Fruit fly (Drosophila melanogaster): Measurements from ENCODE around the gene CG10864.
A peak's percentile ranks its signal among the peaks of the same experiment; 100 is the strongest.

The CG10864 gene

DNA sequence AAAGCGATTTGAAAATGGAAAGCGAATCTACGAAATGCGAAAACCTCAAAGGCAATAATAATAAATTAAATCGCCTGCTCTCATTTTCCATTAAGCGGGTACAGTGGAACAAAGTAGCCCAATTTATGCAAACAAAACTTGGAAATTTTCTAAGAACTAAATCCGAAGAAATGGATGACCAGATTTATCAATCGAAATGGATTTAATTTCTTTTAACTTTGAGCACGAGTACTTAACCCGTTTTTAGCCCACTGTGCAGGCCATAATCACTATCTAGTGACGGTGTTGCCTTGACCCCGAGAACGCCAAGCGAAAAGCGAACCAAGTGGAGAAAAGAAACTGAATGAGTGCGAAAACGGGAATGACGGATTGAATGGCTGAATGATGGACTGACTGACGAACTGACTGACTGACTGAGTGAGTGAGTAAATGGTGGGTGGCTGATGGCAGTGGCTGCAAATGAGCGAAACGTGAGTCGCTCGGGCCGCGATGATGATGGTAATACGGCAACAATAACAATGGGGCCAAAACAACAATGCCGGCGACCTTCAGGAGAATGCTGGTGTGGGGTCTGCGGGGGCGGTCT lies 44.9 kb upstream of the CG10864 start (continued):
- no peak for TF ChIP-seq CG16813 (GFP tag; IDR thresholded peaks at IDR 0.05; ENCODE audit: partially characterized antibody)
- no peak for TF ChIP-seq CG3407 (GFP tag; optimal IDR thresholded peaks at IDR 0.05)
- TF ChIP-seq pho (GFP tag; optimal IDR thresholded peaks at IDR 0.05): peak; percentile 51
- TF ChIP-seq CG7556 (GFP tag; optimal IDR thresholded peaks at IDR 0.05): no peak
- TF ChIP-seq CG2129 (GFP tag; IDR thresholded peaks at IDR 0.05; ENCODE audit: partially characterized antibody): no peak
- TF ChIP-seq ftz-f1 (GFP tag; optimal IDR thresholded peaks at IDR 0.05): no peak
- no peak for TF ChIP-seq chn (GFP tag; optimal IDR thresholded peaks at IDR 0.05)
- TF ChIP-seq eve (GFP tag; optimal IDR thresholded peaks at IDR 0.05): peak in 1 of 2 experiments; percentile 23
- no peak for TF ChIP-seq dimm (GFP tag; IDR thresholded peaks at IDR 0.05)
- peak; percentile 54; the same call in 1 of the 3 replicates for TF ChIP-seq zfh1 (GFP tag; IDR thresholded peaks at IDR 0.05)
- TF ChIP-seq nerfin-1 (tag; optimal IDR thresholded peaks at IDR 0.05): no peak
- no peak for TF ChIP-seq phol (tag; optimal IDR thresholded peaks at IDR 0.05)
- no peak for TF ChIP-seq unc-4 (GFP tag; IDR thresholded peaks at IDR 0.05; ENCODE audit: partially characterized antibody)
- no peak for TF ChIP-seq HmgZ (tag; optimal IDR thresholded peaks at IDR 0.05)
- peak; percentile 46 for TF ChIP-seq CoRest (tag; optimal IDR thresholded peaks at IDR 0.05)
- no peak for TF ChIP-seq ERR (GFP tag; optimal IDR thresholded peaks at IDR 0.05)
- TF ChIP-seq amos (GFP tag; IDR thresholded peaks at IDR 0.05; ENCODE audit: partially characterized antibody): no peak
- no peak for TF ChIP-seq Poxn (GFP tag; IDR thresholded peaks at IDR 0.05)
- peak; percentile 53 for TF ChIP-seq ttk (GFP tag; IDR thresholded peaks at IDR 0.05)
- no peak for TF ChIP-seq CG10147 (GFP tag; optimal IDR thresholded peaks at IDR 0.05)
- TF ChIP-seq Dad (GFP tag; optimal IDR thresholded peaks at IDR 0.05): no peak
- peak; percentile 60 for TF ChIP-seq H2.0 (GFP tag; IDR thresholded peaks at IDR 0.05)
- TF ChIP-seq CG13287 (GFP tag; IDR thresholded peaks at IDR 0.05; ENCODE audit: partially characterized antibody): no peak
- TF ChIP-seq CG17568 (GFP tag; optimal IDR thresholded peaks at IDR 0.05): no peak
- peak; percentile 47 for TF ChIP-seq Oli (tag; optimal IDR thresholded peaks at IDR 0.05)
- no peak for TF ChIP-seq CG17186 (GFP tag; optimal IDR thresholded peaks at IDR 0.05)
- TF ChIP-seq CG6654 (GFP tag; optimal IDR thresholded peaks at IDR 0.05): no peak
- no peak for TF ChIP-seq lbe (GFP tag; optimal IDR thresholded peaks at IDR 0.05)
- no peak for TF ChIP-seq CG6854 (GFP tag; optimal IDR thresholded peaks at IDR 0.05)
- TF ChIP-seq D19A (tag; optimal IDR thresholded peaks at IDR 0.05): no peak
- TF ChIP-seq D (optimal IDR thresholded peaks at IDR 0.05): no peak
- TF ChIP-seq D (GFP tag; optimal IDR thresholded peaks at IDR 0.05): no peak
- TF ChIP-seq row (GFP tag; IDR thresholded peaks at IDR 0.05): peak; percentile 68; the same call in 2 of the 3 replicates
- TF ChIP-seq hbn (GFP tag; IDR thresholded peaks at IDR 0.05; ENCODE audit: partially characterized antibody): no peak
- TF ChIP-seq schlank (tag; optimal IDR thresholded peaks at IDR 0.05): peak; percentile 16
- no peak for TF ChIP-seq Dfd (GFP tag; optimal IDR thresholded peaks at IDR 0.05)
- TF ChIP-seq CG2116 (GFP tag; optimal IDR thresholded peaks at IDR 0.05): peak; percentile 5
- TF ChIP-seq gcm2 (GFP tag; optimal IDR thresholded peaks at IDR 0.05): no peak
- TF ChIP-seq TFAM (GFP tag; optimal IDR thresholded peaks at IDR 0.05): no peak
- no peak for TF ChIP-seq CG8359 (GFP tag; optimal IDR thresholded peaks at IDR 0.05; ENCODE audit: borderline replicate concordance)
- peak; percentile 20; the same call in 1 of the 4 replicates for TF ChIP-seq Gug (GFP tag; IDR thresholded peaks at IDR 0.05)
- TF ChIP-seq CG1602 (GFP tag; optimal IDR thresholded peaks at IDR 0.05): peak; percentile 8
- peak; percentile 42 for TF ChIP-seq ems (GFP tag; optimal IDR thresholded peaks at IDR 0.05)
- TF ChIP-seq CG12744 (GFP tag; optimal IDR thresholded peaks at IDR 0.05): no peak
- TF ChIP-seq CG6791 (GFP tag; IDR thresholded peaks at IDR 0.05; ENCODE audit: partially characterized antibody): no peak
- no peak for TF ChIP-seq Gsc (GFP tag; IDR thresholded peaks at IDR 0.05)
- no peak for TF ChIP-seq CG31388 (GFP tag; optimal IDR thresholded peaks at IDR 0.05)
- TF ChIP-seq bsh (GFP tag; optimal IDR thresholded peaks at IDR 0.05): peak in 1 of 2 experiments; percentile 70
- TF ChIP-seq sens (GFP tag): peak; percentile 89
- no peak for TF ChIP-seq kah (GFP tag; optimal IDR thresholded peaks at IDR 0.05)

Measured in whole organism, embryonic.